Worm (Caenorhabditis elegans): Measurements from ENCODE around the gene B0336.12.

DNA sequence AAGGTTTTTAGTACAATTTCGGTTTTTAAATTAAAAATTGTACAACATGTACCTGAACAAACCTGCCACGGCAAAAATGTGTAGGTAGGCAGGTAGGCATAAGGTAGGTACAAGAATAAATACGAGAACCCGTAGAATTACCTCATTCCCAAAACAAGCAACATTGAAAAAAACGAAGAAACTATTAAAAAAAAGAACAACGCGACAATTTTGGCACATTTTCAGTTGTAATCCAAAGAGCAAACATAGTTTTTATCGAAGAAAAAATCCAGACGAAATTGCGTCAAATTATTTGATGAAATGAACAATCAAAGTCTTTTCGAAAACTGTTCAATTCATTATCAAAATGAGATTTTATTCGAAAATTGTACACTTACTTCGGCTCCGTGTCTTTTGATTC is 30.7 kb upstream of the B0336.12 start, which contains the start of gene B0244.16:
- TF ChIP-seq egl-27 (tag; optimal IDR thresholded peaks at IDR 0.05) (no peak), ets-5 (GFP tag; IDR thresholded peaks at IDR 0.05) (no peak), fos-1 (tag; optimal IDR thresholded peaks at IDR 0.05) (no peak)

Measured in whole organism, L1 larva.